Fruit fly (Drosophila melanogaster) ovary, adult (tissue): ENCODE results near the gene alt.

Experiments used
- CG17801 ChIP-seq: fragments of 200-800 bp; optimal IDR thresholded peaks from 2 replicates; lab custom pipeline; 2019; ENCODE audit warnings: missing biosample characterization, mild to moderate bottlenecking, missing genetic modification characterization, moderate library complexity; ENCODE audit not compliant: partially characterized antibody

The alt gene

DNA sequence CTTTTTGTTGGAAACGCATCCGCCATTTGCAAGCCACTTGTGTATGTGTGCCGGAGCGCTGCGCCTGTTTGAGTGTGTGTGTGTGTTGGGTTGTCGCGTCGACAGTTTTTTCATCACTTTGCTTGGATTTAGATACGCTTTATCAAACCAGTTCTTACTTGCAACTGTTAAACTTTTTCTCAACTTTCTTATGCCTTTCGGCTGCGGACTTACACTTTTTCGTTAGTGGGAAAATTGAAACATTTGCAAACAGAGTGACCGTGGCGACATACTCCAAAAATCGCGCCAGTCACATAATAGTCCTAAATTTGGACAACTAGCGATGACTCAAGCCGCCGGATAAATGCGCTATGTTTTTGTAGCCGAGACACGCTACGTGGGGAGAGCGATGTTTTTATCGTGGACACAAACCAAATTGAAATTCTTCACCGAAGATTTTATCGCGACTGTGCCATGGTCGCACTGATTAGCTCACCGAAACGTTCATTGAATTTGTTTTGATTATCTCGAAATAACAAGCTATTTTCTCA, at the start of gene alt, which contains the start of gene CG7655:
alt (minus strand) TSS at position 272 of the 530 bp plus-strand sequence.
CG7655 (plus strand) TSS at position 426 of the 530 bp plus-strand sequence.
- peak; percentile 30 for TF ChIP-seq CG17801

DNA sequence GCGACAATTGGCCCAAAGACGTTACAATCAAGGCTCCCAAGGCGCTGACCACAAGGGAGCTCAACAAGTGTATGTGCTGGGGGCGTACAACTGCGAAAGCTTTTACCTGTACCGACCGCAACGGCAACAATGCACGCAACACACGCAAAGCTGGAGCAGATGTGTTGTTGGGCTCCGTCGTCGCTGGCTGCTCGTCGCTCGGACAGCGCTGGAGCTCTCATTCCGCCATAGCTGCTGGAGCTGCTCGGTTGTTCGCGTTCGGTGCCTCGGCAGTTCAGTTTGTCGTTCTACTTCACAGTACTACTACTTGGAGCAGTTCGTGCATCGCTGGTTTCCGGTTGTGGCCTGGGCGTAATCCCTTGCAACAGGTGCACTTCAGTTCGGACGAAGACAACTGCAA, 43.2 kb upstream of the alt start, which contains the start of gene Lgr1:
Lgr1 (plus strand) TSS at position 220 of the 400 bp plus-strand sequence.
- TF ChIP-seq CG17801, result no peak

DNA sequence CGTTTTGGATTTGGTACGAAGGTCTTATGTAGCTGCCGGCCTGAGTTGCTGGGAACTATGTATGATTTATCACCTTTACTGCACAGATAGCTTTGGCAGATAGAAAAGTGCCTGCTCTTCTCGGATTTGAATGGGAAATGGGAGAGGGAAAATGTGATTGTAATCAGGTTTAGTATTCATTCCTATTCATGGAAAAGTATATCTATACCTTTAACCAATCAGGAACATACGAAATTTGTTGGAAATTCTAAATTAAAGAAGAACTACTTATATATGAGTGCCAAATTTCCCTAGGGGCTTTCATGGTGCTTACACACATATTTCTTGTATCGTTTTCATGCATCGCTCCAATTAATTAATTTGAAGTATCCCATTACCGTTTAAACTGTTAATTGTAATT, 42.6 kb upstream of the alt start, which contains the start of gene Atg8b:
Atg8b (minus strand) TSS at position 101 of the 400 bp plus-strand sequence.
- TF ChIP-seq CG17801, result no peak

DNA sequence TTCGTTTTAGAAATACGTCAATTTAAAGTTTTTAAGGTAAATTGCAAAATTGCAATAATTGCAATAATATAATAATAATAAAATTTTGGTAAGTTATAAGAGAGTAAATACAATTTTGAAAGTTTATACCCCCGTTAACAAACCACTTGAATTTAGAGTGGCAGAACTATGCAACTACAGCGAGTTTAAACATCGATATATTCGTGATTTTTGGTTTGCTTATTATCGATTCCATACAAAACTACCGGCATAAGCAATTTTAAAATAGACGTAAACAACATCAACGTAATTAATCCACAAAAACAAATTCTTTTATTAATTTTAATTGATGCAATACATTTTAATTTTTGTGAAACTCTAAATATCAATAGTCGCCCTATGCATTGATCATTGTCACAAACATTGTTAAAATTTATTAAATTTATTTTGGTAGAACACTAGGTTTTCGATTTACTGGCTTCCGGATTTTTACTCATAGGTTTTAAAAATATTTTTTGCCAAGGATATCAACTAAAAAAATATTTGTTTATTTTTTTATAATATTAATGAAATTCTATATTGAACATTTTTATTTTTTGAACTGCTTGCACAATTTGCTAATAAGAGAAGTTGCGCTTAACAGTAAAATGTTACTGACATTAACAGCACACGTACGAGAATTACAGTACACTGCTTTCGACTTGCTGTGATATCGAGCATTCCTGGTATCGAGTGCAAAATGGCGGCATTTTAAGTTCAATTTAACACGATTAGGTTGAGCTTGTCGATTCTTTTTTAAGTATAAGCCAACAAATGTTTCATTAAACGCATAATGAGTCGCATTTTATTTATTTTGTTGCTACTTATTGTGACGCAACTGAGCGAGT, 36.7 kb upstream of the alt start, which contains the start of gene Pxt:
Pxt (plus strand) TSS at position 695 of the 866 bp plus-strand sequence.
- TF ChIP-seq CG17801, result no peak

DNA sequence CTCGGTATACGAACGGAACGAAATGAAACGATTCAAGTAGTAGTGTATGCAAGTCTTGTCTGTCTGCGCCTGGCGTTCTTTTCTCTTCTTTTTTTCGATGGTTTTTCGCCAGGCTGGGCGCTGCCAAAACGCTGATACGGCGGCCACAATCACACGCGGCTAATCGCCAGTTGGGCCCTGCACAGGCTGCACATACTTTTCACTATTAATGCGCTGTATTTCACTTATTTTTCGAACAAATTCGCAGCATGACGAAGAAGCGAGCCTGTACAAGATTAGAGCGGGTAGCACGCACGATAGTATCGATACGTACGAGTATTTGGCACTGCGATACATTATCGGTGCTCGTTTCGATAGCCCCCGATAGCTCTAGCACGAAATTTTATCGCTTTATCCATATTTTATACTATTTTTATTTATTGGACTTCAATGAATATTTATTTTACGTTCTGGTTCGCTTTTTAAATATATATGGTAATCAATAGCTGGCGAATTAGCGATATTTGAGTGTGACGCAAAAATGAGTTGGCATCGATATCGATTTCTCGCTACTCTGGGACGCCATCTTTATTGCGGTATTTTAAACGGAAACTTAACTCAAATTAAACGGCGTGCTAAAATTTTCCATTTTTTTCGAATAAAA, 35.9 kb upstream of the alt start, which contains the start of gene osa:
osa (minus strand) TSS at position 300 of the 643 bp plus-strand sequence.
- peak; percentile 24 for TF ChIP-seq CG17801

DNA sequence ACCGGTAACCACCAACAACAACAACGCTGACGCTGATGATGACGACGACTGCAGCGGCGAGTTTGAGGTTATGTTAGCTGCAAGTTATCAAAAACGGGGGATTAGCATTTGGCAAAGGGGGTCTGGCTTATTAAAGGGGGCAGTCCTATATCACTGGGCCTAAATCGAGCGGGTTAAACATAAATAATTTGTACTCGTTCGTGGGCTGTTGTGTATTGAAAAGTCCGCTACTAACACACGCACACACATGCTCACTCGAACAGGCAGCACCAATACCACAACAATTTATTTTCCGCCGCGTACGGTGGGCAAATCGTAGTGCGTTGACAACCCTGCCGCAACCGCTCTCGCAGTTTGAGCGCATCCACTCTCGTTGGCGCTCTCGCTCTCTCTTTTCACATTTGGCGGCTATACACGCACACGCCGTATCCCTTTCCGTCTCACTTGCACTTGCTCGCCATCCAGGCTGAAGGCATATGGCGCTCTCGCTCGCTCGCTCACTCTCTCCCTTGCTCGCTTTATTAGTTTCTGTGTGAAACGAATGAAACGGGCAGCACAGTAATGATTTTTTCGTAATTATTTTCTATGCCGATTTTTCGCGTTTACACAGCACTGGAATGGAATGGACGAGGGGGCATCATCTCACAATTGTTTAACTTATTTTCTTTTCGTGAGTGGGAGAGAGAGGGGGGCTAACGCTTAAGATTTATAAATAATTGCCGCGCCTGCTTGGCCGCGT, 34.7 kb upstream of the alt start:
- TF ChIP-seq CG17801, result peak; percentile 54

DNA sequence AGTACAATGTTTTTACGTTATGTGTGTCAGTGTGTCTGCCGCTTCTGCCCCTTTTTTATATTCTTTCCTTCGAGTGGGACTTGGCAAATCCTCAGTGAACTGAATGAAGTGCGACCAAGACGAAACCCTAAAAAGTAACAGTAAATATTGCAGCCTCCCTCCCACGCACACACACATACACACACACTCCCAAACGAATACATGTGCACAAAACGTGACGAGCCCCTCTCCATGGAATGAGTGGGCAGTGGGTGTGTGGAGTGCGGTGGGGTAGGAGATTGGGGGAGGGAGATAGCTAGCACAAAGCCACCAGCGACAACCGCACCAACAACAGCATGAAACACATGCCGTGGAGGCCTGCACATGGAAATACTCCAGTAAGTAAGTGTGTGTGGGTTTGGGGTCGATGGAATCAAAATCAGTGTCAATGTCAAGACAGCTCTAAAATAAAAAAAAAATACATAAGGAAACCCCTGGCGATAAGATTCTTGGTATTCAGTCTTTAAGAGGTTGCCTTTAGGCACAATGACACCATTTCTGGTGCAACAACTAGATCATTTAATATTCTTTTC, 32.5 kb upstream of the alt start:
- no peak for TF ChIP-seq CG17801

DNA sequence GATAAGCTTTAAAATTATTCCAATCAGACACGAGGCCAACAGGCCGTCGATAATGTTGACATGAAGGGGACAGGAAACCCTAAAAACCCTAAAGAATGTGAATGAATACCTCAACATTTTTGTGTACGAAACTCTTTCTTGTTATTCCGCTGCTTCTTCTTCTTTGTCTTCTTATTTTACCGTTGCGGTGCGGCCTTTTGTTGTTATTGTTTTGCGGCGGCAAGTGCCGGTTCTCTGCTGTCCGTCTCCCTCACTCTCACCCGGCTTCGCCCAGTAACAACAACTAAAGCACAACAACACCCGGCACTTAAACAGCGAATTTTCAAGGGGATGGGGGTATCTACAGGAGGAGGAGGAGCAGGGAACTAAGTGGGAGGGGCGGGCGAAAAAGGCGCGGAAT, 32.1 kb upstream of the alt start:
- TF ChIP-seq CG17801, result no peak

DNA sequence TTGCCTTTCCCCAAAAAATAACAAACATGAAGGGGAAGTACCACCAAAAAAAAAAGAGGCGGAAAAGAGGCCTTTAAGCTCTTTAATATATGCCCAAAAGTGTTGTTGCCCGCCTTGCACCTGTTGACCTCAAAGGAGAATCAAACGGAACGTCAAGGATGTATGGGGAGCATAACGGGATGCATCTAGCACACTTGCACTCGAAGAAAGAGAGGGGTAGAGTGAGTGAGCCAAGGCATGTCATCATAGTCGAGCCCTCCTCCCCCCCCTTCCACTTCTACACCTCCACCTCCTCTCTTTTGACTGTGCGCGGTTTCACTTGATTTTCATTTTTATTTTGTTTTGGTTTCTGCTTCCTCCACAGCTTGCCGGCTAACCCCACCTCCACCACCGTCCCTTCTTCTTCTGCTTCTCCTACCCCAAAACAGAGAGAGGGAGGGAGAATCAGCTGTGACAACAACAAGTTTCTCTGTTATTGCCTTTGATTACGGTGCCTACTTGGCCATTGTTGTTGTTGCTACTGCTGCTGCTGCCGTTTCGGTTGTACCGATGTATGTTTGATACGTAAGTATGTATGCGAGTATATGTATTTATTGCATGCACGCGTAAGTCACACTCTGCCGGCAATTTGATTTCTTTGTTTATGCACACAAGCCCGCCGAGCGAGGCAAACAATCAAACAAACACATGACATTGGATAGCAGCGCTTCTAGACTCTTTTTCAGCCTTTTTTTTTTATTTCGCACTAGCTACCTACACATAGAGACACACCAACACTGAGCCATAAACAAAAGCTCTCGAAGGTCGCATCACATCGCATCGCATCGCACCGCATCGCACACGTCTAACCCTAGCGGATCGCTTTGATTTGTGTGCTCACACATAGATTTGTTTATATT, 30.6 kb upstream of the alt start:
- TF ChIP-seq CG17801, result no peak

DNA sequence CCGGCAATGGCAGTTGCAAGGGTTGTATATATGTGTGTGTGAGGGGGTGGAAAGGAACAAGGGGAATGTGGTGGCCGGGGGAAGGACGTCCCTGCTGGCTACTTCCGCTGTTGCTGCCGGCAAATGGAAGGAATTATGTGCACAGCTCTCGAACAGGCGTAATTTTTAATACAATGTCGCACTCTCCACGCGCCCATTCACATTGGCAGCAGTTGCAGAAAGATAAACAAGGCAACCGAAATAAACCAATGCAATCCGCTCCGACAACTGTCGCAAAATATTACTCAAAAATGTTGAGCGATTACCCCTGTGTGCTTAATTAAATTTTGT, 29.3 kb upstream of the alt start:
- TF ChIP-seq CG17801, result no peak

DNA sequence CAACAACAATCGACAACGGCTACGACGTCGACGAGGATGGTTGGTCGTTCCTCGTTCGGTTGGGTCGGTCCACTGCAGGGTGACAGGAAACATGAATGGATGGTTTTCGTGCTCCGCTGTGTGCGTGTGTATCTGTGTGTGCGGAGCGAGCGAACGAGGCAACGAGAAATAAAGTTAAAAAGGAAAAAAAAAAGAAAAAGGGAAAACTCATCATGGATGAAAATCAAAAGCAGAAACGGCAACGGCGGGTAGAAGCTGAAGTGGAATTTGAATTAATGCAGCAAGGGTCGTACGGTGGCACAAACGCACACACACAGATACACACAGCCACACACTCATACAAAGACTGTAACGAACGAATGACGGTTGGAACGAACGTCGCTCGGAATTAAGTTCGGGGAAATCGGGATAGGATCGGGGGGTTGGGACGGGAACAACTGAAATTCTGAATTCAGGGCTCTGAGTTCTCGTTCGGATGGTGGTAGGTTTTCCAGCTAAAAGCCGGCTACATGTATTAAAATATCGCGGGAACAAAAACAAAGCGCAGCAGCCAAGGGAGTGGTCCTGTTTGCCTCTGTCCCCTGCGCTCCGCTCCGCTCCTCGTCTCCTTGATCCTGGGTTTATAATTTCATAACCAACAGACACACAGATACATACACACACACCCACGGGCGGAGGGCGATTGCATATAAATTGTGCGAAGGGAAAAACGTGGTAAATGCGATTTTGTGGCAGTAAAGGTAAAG, 28.8 kb upstream of the alt start:
- no peak for TF ChIP-seq CG17801

DNA sequence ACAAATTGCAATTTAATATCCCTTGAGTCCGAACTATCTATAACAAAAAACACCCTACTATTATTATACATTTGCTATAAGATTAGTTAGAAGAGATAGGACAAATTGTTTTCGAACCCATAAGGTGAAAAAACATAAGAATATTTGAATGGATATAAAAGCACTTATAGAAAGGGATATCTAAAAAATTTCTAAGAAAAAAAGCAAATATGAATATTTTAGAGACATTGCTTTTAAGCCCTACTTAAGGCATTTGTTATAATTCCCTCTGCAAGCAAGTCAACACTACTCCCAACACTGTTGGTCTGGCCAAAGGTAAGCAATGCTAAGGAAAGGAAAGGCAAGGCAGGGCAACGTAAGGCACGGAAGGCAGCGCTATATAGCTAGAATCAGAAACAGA, 28.1 kb upstream of the alt start:
- TF ChIP-seq CG17801, result no peak

DNA sequence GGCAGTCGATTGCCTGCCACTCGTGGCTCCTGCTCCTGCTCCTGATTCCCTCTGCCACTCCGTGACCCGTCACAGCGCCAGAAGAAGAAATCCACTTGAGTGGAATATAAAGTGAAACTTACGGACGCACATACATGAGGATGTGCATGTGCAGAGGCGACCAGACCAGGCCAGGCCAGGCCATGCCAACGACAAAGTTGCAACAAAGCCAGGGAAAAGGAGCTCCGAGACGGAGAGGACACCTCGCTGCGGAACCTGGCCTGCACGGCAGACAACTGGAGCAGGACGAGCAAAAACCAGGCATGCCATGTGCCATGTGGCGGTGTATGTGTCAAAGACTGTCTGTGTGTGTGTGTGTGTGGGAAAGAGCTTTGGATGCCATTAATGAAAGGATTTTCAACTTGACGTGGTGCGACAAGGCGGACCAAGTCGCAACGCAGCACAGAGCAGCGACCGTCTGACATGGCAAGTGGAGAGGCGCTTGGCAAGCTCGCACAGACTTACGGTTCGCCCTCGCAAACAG, 27.4 kb upstream of the alt start:
- TF ChIP-seq CG17801, result no peak
